Fruit fly (Drosophila melanogaster) whole organism, prepupa: ENCODE data around the gene BNIP3.

Experiments used
- CG11294 ChIP-seq: fragments of 200-800 bp; sonication (Bioruptor generic); IDR thresholded peaks from 2 replicates; pipeline ENCODE4 v1.3.6; 2022; ENCODE audit warnings: missing biosample characterization, missing genetic modification characterization
- CG11762 ChIP-seq: fragments of 200-800 bp; sonication (Bioruptor generic); optimal IDR thresholded peaks from 3 replicates; lab custom pipeline; 2016; ENCODE audit warnings: missing biosample characterization, missing genetic modification characterization; ENCODE audit not compliant: insufficient read depth
- CG11902 ChIP-seq: fragments of 200-800 bp; sonication (Bioruptor generic); optimal IDR thresholded peaks from 3 replicates; lab custom pipeline; 2016; ENCODE audit warnings: missing biosample characterization, missing genetic modification characterization
- CG15336 ChIP-seq: fragments of 200-800 bp; sonication (Bioruptor generic); IDR thresholded peaks from 2 replicates; pipeline ENCODE4 v1.3.6; 2022; ENCODE audit warnings: missing biosample characterization, missing genetic modification characterization
- CG1621 ChIP-seq: fragments of 200-800 bp; sonication (Bioruptor generic); optimal IDR thresholded peaks from 3 replicates; lab custom pipeline; 2018; ENCODE audit warnings: missing biosample characterization, mild to moderate bottlenecking, missing genetic modification characterization
- CG31627 ChIP-seq: fragments of 200-800 bp; sonication (Bioruptor generic); optimal IDR thresholded peaks from 3 replicates; lab custom pipeline; 2016; ENCODE audit warnings: missing biosample characterization, missing genetic modification characterization
- CG32006 ChIP-seq: fragments of 200-800 bp; sonication (Bioruptor generic); optimal IDR thresholded peaks from 3 replicates; lab custom pipeline; 2017; ENCODE audit warnings: missing biosample characterization, mild to moderate bottlenecking, missing genetic modification characterization
- CG3919 ChIP-seq: fragments of 200-800 bp; sonication (Bioruptor generic); optimal IDR thresholded peaks from 3 replicates; lab custom pipeline; 2016; ENCODE audit warnings: missing biosample characterization, missing genetic modification characterization
- CG4318 ChIP-seq: fragments of 200-800 bp; sonication (Bioruptor generic); optimal IDR thresholded peaks from 3 replicates; lab custom pipeline; 2017; ENCODE audit warnings: missing biosample characterization, mild to moderate bottlenecking, missing genetic modification characterization
- CG6163 ChIP-seq: fragments of 200-800 bp; sonication (Bioruptor generic); IDR thresholded peaks from 3 replicates; pipeline ENCODE4 v1.3.6; 2022; ENCODE audit warnings: missing biosample characterization, missing genetic modification characterization
- CG8632 ChIP-seq: fragments of 200-800 bp; sonication (Bioruptor generic); optimal IDR thresholded peaks from 3 replicates; lab custom pipeline; 2016; ENCODE audit warnings: missing biosample characterization, missing genetic modification characterization
- Eip75B ChIP-seq: fragments of 200-800 bp; sonication (Bioruptor generic); optimal IDR thresholded peaks from 3 replicates; lab custom pipeline; 2016; ENCODE audit warnings: missing biosample characterization, missing genetic modification characterization
- Eip78C ChIP-seq: fragments of 200-800 bp; sonication (Bioruptor generic); peaks from one replicate; lab custom pipeline; 2016; ENCODE audit warnings: missing biosample characterization, missing genetic modification characterization
- Eip93F ChIP-seq: fragments of 200-800 bp; sonication (Bioruptor generic); optimal IDR thresholded peaks from 2 replicates; lab custom pipeline; 2016; ENCODE audit warnings: missing biosample characterization, mild to moderate bottlenecking, missing genetic modification characterization
- Ets21C ChIP-seq: fragments of 200-800 bp; sonication (Bioruptor generic); optimal IDR thresholded peaks from 3 replicates; lab custom pipeline; 2016; ENCODE audit warnings: missing biosample characterization, missing genetic modification characterization
- Ets96B ChIP-seq: fragments of 200-800 bp; optimal IDR thresholded peaks from 2 replicates; lab custom pipeline; 2019; ENCODE audit warnings: missing biosample characterization, mild to moderate bottlenecking, missing genetic modification characterization, moderate library complexity
- Gug ChIP-seq: fragments of 200-800 bp; sonication (Bioruptor generic); IDR thresholded peaks from 2 replicates; pipeline ENCODE4 v1.3.6; 2022; ENCODE audit warnings: missing biosample characterization, missing genetic modification characterization
- Hr38 ChIP-seq: sonication (Bioruptor generic); optimal IDR thresholded peaks from 2 replicates; lab custom pipeline; 2016; ENCODE audit warnings: missing biosample characterization, missing genetic modification characterization
- Met ChIP-seq: fragments of 200-800 bp; sonication (Bioruptor generic); optimal IDR thresholded peaks from 3 replicates; lab custom pipeline; 2016; ENCODE audit warnings: missing biosample characterization, missing genetic modification characterization
- OdsH ChIP-seq: fragments of 200-800 bp; sonication (Bioruptor generic); optimal IDR thresholded peaks from 3 replicates; lab custom pipeline; 2016; ENCODE audit warnings: missing biosample characterization, missing genetic modification characterization
- Sox14 ChIP-seq: fragments of 200-800 bp; sonication (Bioruptor generic); optimal IDR thresholded peaks from 3 replicates; lab custom pipeline; 2016; ENCODE audit warnings: missing biosample characterization, missing genetic modification characterization
- Sox15 ChIP-seq: fragments of 200-800 bp; sonication (Bioruptor generic); optimal IDR thresholded peaks from 3 replicates; lab custom pipeline; 2016; ENCODE audit warnings: missing biosample characterization, missing genetic modification characterization
- achi ChIP-seq: fragments of 200-800 bp; sonication (Bioruptor generic); optimal IDR thresholded peaks from 3 replicates; lab custom pipeline; 2016; ENCODE audit warnings: missing biosample characterization, missing genetic modification characterization
- cyc ChIP-seq: fragments of 200-800 bp; sonication (Bioruptor generic); optimal IDR thresholded peaks from 3 replicates; lab custom pipeline; 2016; ENCODE audit warnings: missing biosample characterization, missing genetic modification characterization
- dac ChIP-seq: fragments of 200-800 bp; sonication (Bioruptor generic); optimal IDR thresholded peaks from 2 replicates; lab custom pipeline; 2017; ENCODE audit warnings: missing biosample characterization, mild to moderate bottlenecking, missing genetic modification characterization
- dsx ChIP-seq: fragments of 200-800 bp; optimal IDR thresholded peaks from 3 replicates; lab custom pipeline; 2019; ENCODE audit warnings: missing biosample characterization, mild to moderate bottlenecking, missing genetic modification characterization, moderate library complexity; ENCODE audit not compliant: poor library complexity, severe bottlenecking
- eg ChIP-seq: fragments of 200-800 bp; sonication (Bioruptor generic); IDR thresholded peaks from 3 replicates; pipeline ENCODE4 v1.3.6; 2022; ENCODE audit warnings: missing biosample characterization, missing genetic modification characterization
- esn ChIP-seq: fragments of 200-800 bp; sonication (Bioruptor generic); optimal IDR thresholded peaks from 2 replicates; lab custom pipeline; 2016; ENCODE audit warnings: missing biosample characterization, mild to moderate bottlenecking, missing genetic modification characterization, moderate library complexity
- fd59A ChIP-seq: fragments of 200-800 bp; sonication (Bioruptor generic); optimal IDR thresholded peaks from 2 replicates; lab custom pipeline; 2017; ENCODE audit warnings: missing biosample characterization, mild to moderate bottlenecking, missing genetic modification characterization, missing genetic modification reagents
- fd85E ChIP-seq: fragments of 200-800 bp; sonication (Bioruptor generic); optimal IDR thresholded peaks from 3 replicates; lab custom pipeline; 2016; ENCODE audit warnings: missing biosample characterization, missing genetic modification characterization
- fkh ChIP-seq: fragments of 200-800 bp; sonication (Bioruptor generic); optimal IDR thresholded peaks from 3 replicates; lab custom pipeline; 2017; ENCODE audit warnings: missing biosample characterization, mild to moderate bottlenecking, missing genetic modification characterization, moderate library complexity
- lz ChIP-seq: fragments of 200-800 bp; sonication (Bioruptor generic); optimal IDR thresholded peaks from 3 replicates; lab custom pipeline; 2016; ENCODE audit warnings: missing biosample characterization, missing genetic modification characterization
- net ChIP-seq: fragments of 200-800 bp; sonication (Bioruptor generic); optimal IDR thresholded peaks from 3 replicates; lab custom pipeline; 2016; ENCODE audit warnings: missing biosample characterization, missing genetic modification characterization
- pdm3 ChIP-seq: fragments of 200-800 bp; sonication (Bioruptor generic); optimal IDR thresholded peaks from 3 replicates; lab custom pipeline; 2016; ENCODE audit warnings: missing biosample characterization, missing genetic modification characterization
- salr ChIP-seq, 2 experiments: fragments of 200-800 bp; sonication (Bioruptor generic); optimal IDR thresholded peaks; 3 replicates each; lab custom pipeline; 2016 to 2018; ENCODE audit warnings: missing biosample characterization in 2 of 2, missing genetic modification characterization in 2 of 2, mild to moderate bottlenecking in 1 of 2
- spab ChIP-seq: fragments of 200-800 bp; sonication (Bioruptor generic); optimal IDR thresholded peaks from 2 replicates; lab custom pipeline; 2017; ENCODE audit warnings: missing biosample characterization, mild to moderate bottlenecking, missing genetic modification characterization, missing genetic modification reagents
- ss ChIP-seq, 2 experiments: fragments of 200-800 bp; sonication (Bioruptor generic); optimal IDR thresholded peaks; 2 replicates in 1 of 2; 3 replicates in 1 of 2; lab custom pipeline; 2017 to 2018; ENCODE audit warnings: mild to moderate bottlenecking in 2 of 2, missing biosample characterization in 2 of 2, missing genetic modification characterization in 2 of 2, moderate library complexity in 1 of 2
- svp ChIP-seq: fragments of 200-800 bp; sonication (Bioruptor generic); peaks from one replicate; lab custom pipeline; 2016; ENCODE audit warnings: missing biosample characterization, missing genetic modification characterization
- topi ChIP-seq: fragments of 200-800 bp; sonication (Bioruptor generic); optimal IDR thresholded peaks from 3 replicates; lab custom pipeline; 2016; ENCODE audit warnings: missing biosample characterization, missing genetic modification characterization
- vri ChIP-seq: fragments of 200-800 bp; sonication (Bioruptor generic); optimal IDR thresholded peaks from 3 replicates; lab custom pipeline; 2016; ENCODE audit warnings: missing biosample characterization, mild to moderate bottlenecking, missing genetic modification characterization

The BNIP3 gene

dm6 chr3L:20518805-20519503 is at the start of gene BNIP3:
Gene BNIP3 (minus strand): TSS chr3L:20519393.
- TF ChIP-seq pdm3 (no peak), Eip75B (no peak), Sox14 (GFP tag; lab: Kevin White, UChicago) (peak; percentile 65), fd59A (GFP tag; lab: Kevin White, UChicago) (no peak), spab (GFP tag; lab: Kevin White, UChicago) (no peak), ss (GFP tag; optimal IDR thresholded peaks at IDR 0.05; lab: Kevin White, UChicago) (no peak), Ets21C (no peak), dac (no peak), dsx (peak; percentile 86), Sox15 (no peak), fd85E (no peak), salr (GFP tag; optimal IDR thresholded peaks at IDR 0.05; lab: Kevin White, UChicago) (no peak), Gug (GFP tag; lab: Robert Waterston, UW) (no peak), CG32006 (no peak), CG1621 (tag; lab: Kevin White, UChicago) (no peak), OdsH (GFP tag; lab: Kevin White, UChicago) (no peak), svp (GFP tag; lab: Kevin White, UChicago) (peak; percentile 45), Eip78C (GFP tag; lab: Kevin White, UChicago) (peak; percentile 55), Hr38 (GFP tag; lab: Kevin White, UChicago) (no peak), eg (GFP tag; lab: Robert Waterston, UW) (no peak), CG6163 (GFP tag; lab: Robert Waterston, UW) (no peak), net (GFP tag; lab: Kevin White, UChicago) (no peak), CG11902 (GFP tag; lab: Kevin White, UChicago) (no peak), CG31627 (GFP tag; lab: Kevin White, UChicago) (no peak), CG4318 (GFP tag; lab: Kevin White, UChicago) (no peak), vri (peak; percentile 35), achi (GFP tag; lab: Kevin White, UChicago) (no peak), Eip93F (GFP tag; lab: Kevin White, UChicago) (peak; percentile 2), CG8632 (GFP tag; lab: Kevin White, UChicago) (no peak), topi (GFP tag; lab: Kevin White, UChicago) (no peak)

- TF ChIP-seq achi (GFP tag; lab: Kevin White, UChicago) (no peak), Sox14 (GFP tag; lab: Kevin White, UChicago) (no peak), CG11762 (GFP tag; lab: Kevin White, UChicago) (no peak), lz (no peak), CG1621 (tag; lab: Kevin White, UChicago) (no peak), CG3919 (no peak), fkh (GFP tag; lab: Kevin White, UChicago) (no peak), ss (GFP tag; optimal IDR thresholded peaks at IDR 0.05; lab: Kevin White, UChicago) (no peak), esn (no peak), pdm3 (no peak), vri (no peak), Hr38 (GFP tag; lab: Kevin White, UChicago) (no peak), CG11294 (GFP tag; lab: Robert Waterston, UW) (no peak), Eip93F (GFP tag; lab: Kevin White, UChicago) (no peak), Ets96B (no peak), Sox15 (no peak), dsx (no peak), cyc (no peak), Met (GFP tag; lab: Kevin White, UChicago) (no peak), CG15336 (no peak)
Observed at dm6 chr3L:20565561-20566128, 46.5 kb upstream of the BNIP3 start.
